Fruit fly (Drosophila melanogaster) whole organism, prepupa: Measurements from ENCODE around the gene Unc-76.

Experiments used
- Blimp-1 ChIP-seq: fragments of 200-800 bp; sonication (Bioruptor generic); optimal IDR thresholded peaks from 3 replicates; lab custom pipeline; 2017; ENCODE audit warnings: missing biosample characterization, missing genetic modification characterization, mild to moderate bottlenecking, moderate library complexity, missing genetic modification reagents
- CG10631 ChIP-seq: fragments of 200-800 bp; sonication (Bioruptor generic); optimal IDR thresholded peaks from 2 replicates; lab custom pipeline; 2016; ENCODE audit warnings: missing biosample characterization, missing genetic modification characterization
- CG11294 ChIP-seq: fragments of 200-800 bp; sonication (Bioruptor generic); IDR thresholded peaks from 2 replicates; pipeline ENCODE4 v1.3.6; 2022; ENCODE audit warnings: missing biosample characterization, missing genetic modification characterization
- CG11762 ChIP-seq: fragments of 200-800 bp; sonication (Bioruptor generic); optimal IDR thresholded peaks from 3 replicates; lab custom pipeline; 2016; ENCODE audit warnings: missing biosample characterization, missing genetic modification characterization; ENCODE audit not compliant: insufficient read depth
- CG15336 ChIP-seq: fragments of 200-800 bp; sonication (Bioruptor generic); IDR thresholded peaks from 2 replicates; pipeline ENCODE4 v1.3.6; 2022; ENCODE audit warnings: missing biosample characterization, missing genetic modification characterization
- CG1621 ChIP-seq: fragments of 200-800 bp; sonication (Bioruptor generic); optimal IDR thresholded peaks from 3 replicates; lab custom pipeline; 2018; ENCODE audit warnings: missing biosample characterization, mild to moderate bottlenecking, missing genetic modification characterization
- CG32006 ChIP-seq: fragments of 200-800 bp; sonication (Bioruptor generic); optimal IDR thresholded peaks from 3 replicates; lab custom pipeline; 2017; ENCODE audit warnings: missing biosample characterization, mild to moderate bottlenecking, missing genetic modification characterization
- CG3919 ChIP-seq: fragments of 200-800 bp; sonication (Bioruptor generic); optimal IDR thresholded peaks from 3 replicates; lab custom pipeline; 2016; ENCODE audit warnings: missing biosample characterization, missing genetic modification characterization
- CG6163 ChIP-seq: fragments of 200-800 bp; sonication (Bioruptor generic); IDR thresholded peaks from 3 replicates; pipeline ENCODE4 v1.3.6; 2022; ENCODE audit warnings: missing biosample characterization, missing genetic modification characterization
- CG6276 ChIP-seq: fragments of 200-800 bp; sonication (Bioruptor generic); optimal IDR thresholded peaks from 2 replicates; lab custom pipeline; 2017; ENCODE audit warnings: missing biosample characterization, mild to moderate bottlenecking, missing genetic modification characterization
- CG6792 ChIP-seq: fragments of 200-800 bp; sonication (Bioruptor generic); optimal IDR thresholded peaks from 3 replicates; lab custom pipeline; 2016; ENCODE audit warnings: missing biosample characterization, missing genetic modification characterization
- CG6854 ChIP-seq: fragments of 200-800 bp; sonication (Bioruptor generic); optimal IDR thresholded peaks from 2 replicates; lab custom pipeline; 2017; ENCODE audit warnings: missing biosample characterization, mild to moderate bottlenecking, missing genetic modification characterization
- CG8119 ChIP-seq: fragments of 200-800 bp; sonication (Bioruptor generic); IDR thresholded peaks from 3 replicates; pipeline ENCODE4 v1.3.6; 2022; ENCODE audit warnings: missing biosample characterization, missing genetic modification characterization
- CG8319 ChIP-seq: fragments of 200-800 bp; sonication (Bioruptor generic); optimal IDR thresholded peaks from 3 replicates; lab custom pipeline; 2016; ENCODE audit warnings: missing biosample characterization, missing genetic modification characterization
- CG8632 ChIP-seq: fragments of 200-800 bp; sonication (Bioruptor generic); optimal IDR thresholded peaks from 3 replicates; lab custom pipeline; 2016; ENCODE audit warnings: missing biosample characterization, missing genetic modification characterization
- CG9139 ChIP-seq: fragments of 200-800 bp; sonication (Bioruptor generic); optimal IDR thresholded peaks from 3 replicates; lab custom pipeline; 2017; ENCODE audit warnings: missing biosample characterization, mild to moderate bottlenecking, missing genetic modification characterization
- Eip75B ChIP-seq: fragments of 200-800 bp; sonication (Bioruptor generic); optimal IDR thresholded peaks from 3 replicates; lab custom pipeline; 2016; ENCODE audit warnings: missing biosample characterization, missing genetic modification characterization
- Eip78C ChIP-seq: fragments of 200-800 bp; sonication (Bioruptor generic); peaks from one replicate; lab custom pipeline; 2016; ENCODE audit warnings: missing biosample characterization, missing genetic modification characterization
- Ets21C ChIP-seq: fragments of 200-800 bp; sonication (Bioruptor generic); optimal IDR thresholded peaks from 3 replicates; lab custom pipeline; 2016; ENCODE audit warnings: missing biosample characterization, missing genetic modification characterization
- Hr38 ChIP-seq: sonication (Bioruptor generic); optimal IDR thresholded peaks from 2 replicates; lab custom pipeline; 2016; ENCODE audit warnings: missing biosample characterization, missing genetic modification characterization
- Hr39 ChIP-seq: fragments of 200-800 bp; sonication (Bioruptor generic); optimal IDR thresholded peaks from 2 replicates; lab custom pipeline; 2016; ENCODE audit warnings: missing biosample characterization, missing genetic modification characterization
- Hr4 ChIP-seq: fragments of 200-800 bp; sonication (Bioruptor generic); optimal IDR thresholded peaks from 3 replicates; lab custom pipeline; 2016; ENCODE audit warnings: missing biosample characterization, missing genetic modification characterization
- Lpt ChIP-seq: fragments of 200-800 bp; sonication (Bioruptor generic); optimal IDR thresholded peaks from 3 replicates; lab custom pipeline; 2016; ENCODE audit warnings: missing biosample characterization, missing genetic modification characterization
- OdsH ChIP-seq: fragments of 200-800 bp; sonication (Bioruptor generic); optimal IDR thresholded peaks from 3 replicates; lab custom pipeline; 2016; ENCODE audit warnings: missing biosample characterization, missing genetic modification characterization
- Smox ChIP-seq: fragments of 200-800 bp; sonication (Bioruptor generic); optimal IDR thresholded peaks from 3 replicates; lab custom pipeline; 2016; ENCODE audit warnings: missing biosample characterization, missing genetic modification characterization
- Sox14 ChIP-seq: fragments of 200-800 bp; sonication (Bioruptor generic); optimal IDR thresholded peaks from 3 replicates; lab custom pipeline; 2016; ENCODE audit warnings: missing biosample characterization, missing genetic modification characterization
- Sox15 ChIP-seq: fragments of 200-800 bp; sonication (Bioruptor generic); optimal IDR thresholded peaks from 3 replicates; lab custom pipeline; 2016; ENCODE audit warnings: missing biosample characterization, missing genetic modification characterization
- acj6 ChIP-seq: fragments of 200-800 bp; sonication (Bioruptor generic); optimal IDR thresholded peaks from 3 replicates; lab custom pipeline; 2016; ENCODE audit warnings: missing biosample characterization, missing genetic modification characterization
- cyc ChIP-seq: fragments of 200-800 bp; sonication (Bioruptor generic); optimal IDR thresholded peaks from 3 replicates; lab custom pipeline; 2016; ENCODE audit warnings: missing biosample characterization, missing genetic modification characterization
- dsx ChIP-seq: fragments of 200-800 bp; optimal IDR thresholded peaks from 3 replicates; lab custom pipeline; 2019; ENCODE audit warnings: missing biosample characterization, mild to moderate bottlenecking, missing genetic modification characterization, moderate library complexity; ENCODE audit not compliant: poor library complexity, severe bottlenecking
- eg ChIP-seq: fragments of 200-800 bp; sonication (Bioruptor generic); IDR thresholded peaks from 3 replicates; pipeline ENCODE4 v1.3.6; 2022; ENCODE audit warnings: missing biosample characterization, missing genetic modification characterization
- fd85E ChIP-seq: fragments of 200-800 bp; sonication (Bioruptor generic); optimal IDR thresholded peaks from 3 replicates; lab custom pipeline; 2016; ENCODE audit warnings: missing biosample characterization, missing genetic modification characterization
- fkh ChIP-seq: fragments of 200-800 bp; sonication (Bioruptor generic); optimal IDR thresholded peaks from 3 replicates; lab custom pipeline; 2017; ENCODE audit warnings: missing biosample characterization, mild to moderate bottlenecking, missing genetic modification characterization, moderate library complexity
- spab ChIP-seq: fragments of 200-800 bp; sonication (Bioruptor generic); optimal IDR thresholded peaks from 2 replicates; lab custom pipeline; 2017; ENCODE audit warnings: missing biosample characterization, mild to moderate bottlenecking, missing genetic modification characterization, missing genetic modification reagents

Unc-76 gene

DNA sequence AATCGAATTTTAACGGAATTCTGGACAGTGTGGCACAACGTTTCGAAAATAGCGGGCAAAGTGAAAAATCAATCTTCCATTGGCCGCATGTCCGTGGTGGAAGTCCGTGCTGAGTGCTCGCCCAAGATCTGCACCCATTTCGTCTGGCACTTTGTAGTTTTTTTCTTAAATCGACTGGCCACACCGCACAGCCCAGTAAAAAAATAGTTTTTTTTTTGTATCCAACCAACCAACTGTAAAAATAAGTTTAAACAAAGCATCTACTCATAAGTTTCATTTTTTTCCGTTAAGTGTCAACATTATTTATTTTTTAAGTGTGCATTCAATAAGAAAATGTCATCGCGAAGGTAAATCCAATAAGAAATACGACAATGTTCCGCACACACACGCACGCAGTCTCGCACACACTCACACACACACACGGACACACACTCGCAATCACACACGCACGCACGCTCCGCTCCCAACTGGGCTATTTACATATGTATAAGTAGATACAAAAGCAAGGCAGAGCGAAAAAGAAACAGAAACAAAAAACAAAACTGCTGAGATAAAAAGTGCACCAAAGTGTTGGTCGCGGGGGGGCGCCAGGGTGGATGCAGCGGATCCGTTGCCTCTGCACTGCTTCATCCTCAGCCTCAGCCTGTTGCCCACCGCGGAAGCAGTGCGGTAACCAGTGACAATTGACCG is 13.8 kb downstream of the Unc-76 start, which contains the start of gene csw (continued):
- peak; percentile 63 for TF ChIP-seq Eip75B
- TF ChIP-seq Blimp-1 (GFP tag; lab: Kevin White, UChicago), result no peak
- TF ChIP-seq CG15336, result peak; percentile 88
- TF ChIP-seq Eip78C (GFP tag; lab: Kevin White, UChicago), result peak; percentile 92
- TF ChIP-seq Hr38, result no peak
- no peak for TF ChIP-seq acj6 (GFP tag; lab: Kevin White, UChicago)
- TF ChIP-seq CG6854 (GFP tag; lab: Kevin White, UChicago), result peak; percentile 87
- peak; percentile 93 for TF ChIP-seq eg (GFP tag; lab: Robert Waterston, UW)
- peak; percentile 95 for TF ChIP-seq CG6163 (GFP tag; lab: Robert Waterston, UW)
- TF ChIP-seq cyc (GFP tag; lab: Kevin White, UChicago), result no peak

dm6 chrX:2096341-2096740 is 15.9 kb downstream of the Unc-76 start:
- TF ChIP-seq Sox14 (GFP tag; lab: Kevin White, UChicago) (peak; percentile 10), CG10631 (GFP tag; lab: Kevin White, UChicago) (no peak)

dm6 chrX:2098267-2098666 is 17.9 kb downstream of the Unc-76 start:
- peak; percentile 71 for TF ChIP-seq Eip78C (GFP tag; lab: Kevin White, UChicago)
- TF ChIP-seq CG15336, result peak; percentile 55
- TF ChIP-seq CG11294 (GFP tag; lab: Robert Waterston, UW), result no peak
- no peak for TF ChIP-seq Eip75B
- TF ChIP-seq CG9139 (GFP tag; lab: Kevin White, UChicago), result no peak
- TF ChIP-seq OdsH, result no peak
- no peak for TF ChIP-seq spab (GFP tag; lab: Kevin White, UChicago)
- no peak for TF ChIP-seq Smox (GFP tag; lab: Kevin White, UChicago)
- TF ChIP-seq CG32006 (GFP tag; lab: Kevin White, UChicago), result peak; percentile 45
- no peak for TF ChIP-seq CG8632
- TF ChIP-seq dsx (GFP tag; lab: Kevin White, UChicago), result no peak
- no peak for TF ChIP-seq CG3919 (GFP tag; lab: Kevin White, UChicago)
- peak; percentile 65 for TF ChIP-seq eg (GFP tag; lab: Robert Waterston, UW)
- no peak for TF ChIP-seq Hr39
- no peak for TF ChIP-seq CG10631 (GFP tag; lab: Kevin White, UChicago)
- TF ChIP-seq Lpt (GFP tag; lab: Kevin White, UChicago), result peak; percentile 21
- no peak for TF ChIP-seq Sox14 (GFP tag; lab: Kevin White, UChicago)
- TF ChIP-seq CG8119, result no peak
- no peak for TF ChIP-seq CG8319
- no peak for TF ChIP-seq CG1621 (tag; lab: Kevin White, UChicago)
- TF ChIP-seq CG11762 (GFP tag; lab: Kevin White, UChicago), result no peak
- TF ChIP-seq CG6792, result no peak
- TF ChIP-seq CG6163 (GFP tag; lab: Robert Waterston, UW), result 0 out of 3 replicates have a peak, but pooled peaks have one; percentile 32
- TF ChIP-seq Blimp-1 (GFP tag; lab: Kevin White, UChicago), result no peak
- peak; percentile 40 for TF ChIP-seq Hr4 (GFP tag; lab: Kevin White, UChicago)
- no peak for TF ChIP-seq Ets21C (GFP tag; lab: Kevin White, UChicago)
- TF ChIP-seq CG6276 (GFP tag; lab: Kevin White, UChicago), result no peak
- TF ChIP-seq Sox15 (GFP tag; lab: Kevin White, UChicago), result no peak
- TF ChIP-seq, all 60 proteins: peak for 7

dm6 chrX:2103859-2104258 is 23.4 kb downstream of the Unc-76 start:
- TF ChIP-seq fd85E (GFP tag; lab: Kevin White, UChicago) (no peak), fkh (GFP tag; lab: Kevin White, UChicago) (peak; percentile 51), Eip78C (GFP tag; lab: Kevin White, UChicago) (no peak)
